Fruit fly (Drosophila melanogaster) whole organism, pupa: Measurements from ENCODE around the gene CG2100.
A peak's percentile ranks its signal among the peaks of the same experiment; 100 is the strongest.

Experiments
- EcR ChIP-seq: fragments of 200-800 bp; sonication (Bioruptor generic); optimal IDR thresholded peaks from 3 replicates; lab custom pipeline; 2019; ENCODE audit warnings: missing biosample characterization, missing genetic modification characterization, mild to moderate bottlenecking, moderate library complexity, missing genetic modification reagents
- Ets98B ChIP-seq: fragments of 200-800 bp; sonication (Bioruptor generic); IDR thresholded peaks from 2 replicates; pipeline ENCODE4 v1.3.6; 2022; ENCODE audit warnings: missing biosample characterization, missing genetic modification characterization

DNA sequence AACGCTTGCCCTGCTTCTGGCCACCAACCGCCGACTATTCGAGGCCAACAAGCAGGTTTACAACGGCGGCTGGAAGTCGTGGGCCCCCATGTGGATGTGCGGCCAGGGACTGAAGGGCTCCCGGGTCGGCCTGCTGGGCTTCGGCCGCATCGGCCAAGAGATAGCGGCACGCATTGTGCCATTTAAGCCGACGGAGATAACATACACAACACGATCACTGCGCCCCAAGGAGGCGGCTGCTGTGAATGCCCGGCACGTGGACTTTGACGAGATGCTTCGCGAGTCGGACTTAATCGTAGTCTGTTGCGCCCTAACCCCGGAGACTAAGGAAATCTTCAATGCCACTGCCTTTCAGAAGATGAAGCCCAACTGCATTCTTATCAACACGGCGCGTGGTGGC lies 1.1 kb upstream of the CG2100 start:
- TF ChIP-seq EcR (GFP tag; lab: Kevin White, UChicago) (peak; percentile 57), Ets98B (GFP tag; lab: Robert Waterston, UW) (peak; percentile 23; the same call in 1 of the 2 replicates)
